Worm (Caenorhabditis elegans) whole organism, midembryonic: ENCODE results near the gene Y37H2A.12.

Source experiments
- T22C8.4 ChIP-seq: fragments of 200-800 bp; sonication (Bioruptor generic); IDR thresholded peaks from 2 replicates; pipeline ENCODE4 v1.3.6; 2022; ENCODE audit warnings: missing genetic modification characterization, missing compliant biosample characterization
- cog-1 ChIP-seq: sonication (generic microtip); optimal IDR thresholded peaks from 2 replicates; lab custom pipeline; 2016; ENCODE audit warnings: missing genetic modification characterization, missing compliant biosample characterization
- flt-1 ChIP-seq: fragments of 200-800 bp; sonication (Bioruptor generic); IDR thresholded peaks from 2 replicates; pipeline ENCODE4 v1.3.6; 2022; ENCODE audit warnings: missing genetic modification characterization, missing compliant biosample characterization
- klf-2 ChIP-seq: fragments of 200-800 bp; sonication (Bioruptor generic); conservative IDR thresholded peaks from 2 replicates; pipeline ENCODE4 v1.3.6; 2022; ENCODE audit warnings: missing genetic modification reagents, missing genetic modification characterization, missing compliant biosample characterization
- med-1 ChIP-seq: sonication (generic microtip); optimal IDR thresholded peaks from 2 replicates; lab custom pipeline; 2017; ENCODE audit warnings: missing genetic modification characterization, mild to moderate bottlenecking, missing compliant biosample characterization, antibody characterized with exemption, missing genetic modification reagents; ENCODE audit not compliant: insufficient read depth
- ref-1 ChIP-seq: fragments of 200-800 bp; sonication (Bioruptor generic); conservative IDR thresholded peaks from 2 replicates; pipeline ENCODE4 v1.3.6; 2022; ENCODE audit warnings: missing genetic modification reagents, missing genetic modification characterization, missing compliant biosample characterization
- tab-1 ChIP-seq: fragments of 200-800 bp; sonication (Bioruptor generic); IDR thresholded peaks from 2 replicates; pipeline ENCODE4 v1.3.6; 2022; ENCODE audit warnings: missing genetic modification characterization, missing compliant biosample characterization
- ztf-23 ChIP-seq: fragments of 200-800 bp; sonication (Bioruptor generic); IDR thresholded peaks from 2 replicates; pipeline ENCODE4 v1.3.6; 2022; ENCODE audit warnings: missing genetic modification reagents, missing genetic modification characterization, missing compliant biosample characterization
- ztf-29 ChIP-seq: fragments of 200-800 bp; sonication (Bioruptor generic); IDR thresholded peaks from 2 replicates; pipeline ENCODE4 v1.3.6; 2022; ENCODE audit warnings: missing genetic modification reagents, missing genetic modification characterization, missing compliant biosample characterization

Gene Y37H2A.12

DNA sequence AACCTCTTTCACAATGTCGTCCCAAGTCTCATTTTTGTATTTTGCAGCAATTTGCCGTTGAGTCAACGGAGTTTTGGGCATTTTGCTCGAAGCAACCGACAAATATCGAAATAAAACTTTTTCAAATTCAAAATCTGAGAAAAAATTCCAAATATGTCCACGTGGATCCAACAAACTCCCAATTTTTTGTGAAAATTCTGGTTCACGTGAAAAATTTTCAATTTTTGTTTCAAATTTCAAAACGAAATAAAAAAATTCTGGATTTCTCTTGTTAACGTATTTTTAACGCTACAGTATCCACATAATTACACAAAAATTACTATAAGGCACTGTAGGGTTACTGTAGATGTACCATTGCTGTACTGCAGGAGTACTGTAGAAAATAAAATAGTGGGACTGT, 30.3 kb upstream of the Y37H2A.12 start, which contains the start of gene C14A6.13:
Gene C14A6.13, minus strand, starts transcription at position 101 of the 400 bp plus-strand sequence.
- no peak for TF ChIP-seq ztf-29 (GFP tag; lab: Robert Waterston, UW)
- TF ChIP-seq flt-1 (GFP tag; lab: Robert Waterston, UW), result no peak
- TF ChIP-seq tab-1 (GFP tag; lab: Robert Waterston, UW), result no peak
- TF ChIP-seq klf-2 (GFP tag; lab: Robert Waterston, UW), result no peak
- TF ChIP-seq T22C8.4 (GFP tag; lab: Robert Waterston, UW), result no peak
- TF ChIP-seq ref-1 (GFP tag; lab: Robert Waterston, UW), result no peak
- no peak for TF ChIP-seq med-1 (GFP tag; lab: Kevin White, UChicago)
- no peak for TF ChIP-seq cog-1 (tag; lab: Kevin White, UChicago)
- no peak for TF ChIP-seq ztf-23 (GFP tag; lab: Robert Waterston, UW)

DNA sequence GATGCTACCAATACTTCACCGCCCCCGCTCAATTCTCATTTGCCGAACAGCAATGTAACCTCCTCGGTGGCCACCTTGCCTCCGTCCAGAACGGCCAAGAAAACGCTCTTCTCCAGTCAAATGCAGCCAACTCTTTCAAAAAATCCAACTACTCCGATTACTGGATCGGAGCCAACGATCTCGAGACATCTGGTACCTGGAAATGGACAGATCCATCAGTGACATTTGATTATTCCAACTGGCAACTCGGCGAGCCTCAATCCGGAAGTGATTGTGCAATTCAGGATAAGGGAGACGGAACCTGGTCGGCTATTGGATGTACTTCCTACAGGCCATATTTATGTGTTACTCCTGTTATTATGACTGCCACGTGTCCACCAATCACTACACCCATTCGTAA, 27.2 kb upstream of the Y37H2A.12 start:
- TF ChIP-seq tab-1 (GFP tag; lab: Robert Waterston, UW), result no peak
- TF ChIP-seq klf-2 (GFP tag; lab: Robert Waterston, UW), result no peak
- no peak for TF ChIP-seq ztf-29 (GFP tag; lab: Robert Waterston, UW)
- no peak for TF ChIP-seq med-1 (GFP tag; lab: Kevin White, UChicago)
- TF ChIP-seq T22C8.4 (GFP tag; lab: Robert Waterston, UW), result no peak
- no peak for TF ChIP-seq flt-1 (GFP tag; lab: Robert Waterston, UW)
- no peak for TF ChIP-seq ztf-23 (GFP tag; lab: Robert Waterston, UW)
- TF ChIP-seq cog-1 (tag; lab: Kevin White, UChicago), result no peak
- TF ChIP-seq ref-1 (GFP tag; lab: Robert Waterston, UW), result no peak

DNA sequence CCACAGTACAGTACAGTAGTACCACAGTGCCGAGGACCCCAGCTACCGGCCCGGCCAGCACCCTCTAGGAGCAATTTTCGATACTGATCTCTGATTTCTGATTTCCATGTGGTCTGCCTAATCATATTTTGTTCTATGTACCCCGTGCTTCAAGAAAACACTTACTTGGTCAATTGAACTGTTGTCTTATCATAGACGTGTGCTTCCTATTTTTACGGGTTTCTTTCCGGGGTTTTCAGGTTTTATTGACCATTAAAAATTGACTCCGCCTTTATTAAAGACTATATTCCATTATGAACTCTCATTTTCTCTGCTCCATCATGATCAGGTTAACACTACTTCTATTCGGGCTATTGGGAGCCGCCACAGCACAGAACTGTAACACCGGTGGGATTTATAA, 26.8 kb upstream of the Y37H2A.12 start, which contains the start of gene clec-48:
Gene clec-48, plus strand, starts transcription at position 320 of the 400 bp plus-strand sequence.
- TF ChIP-seq T22C8.4 (GFP tag; lab: Robert Waterston, UW) (no peak), ref-1 (GFP tag; lab: Robert Waterston, UW) (no peak), klf-2 (GFP tag; lab: Robert Waterston, UW) (no peak), med-1 (GFP tag; lab: Kevin White, UChicago) (no peak), flt-1 (GFP tag; lab: Robert Waterston, UW) (no peak), ztf-23 (GFP tag; lab: Robert Waterston, UW) (no peak), ztf-29 (GFP tag; lab: Robert Waterston, UW) (no peak), tab-1 (GFP tag; lab: Robert Waterston, UW) (no peak), cog-1 (tag; lab: Kevin White, UChicago) (no peak)

DNA sequence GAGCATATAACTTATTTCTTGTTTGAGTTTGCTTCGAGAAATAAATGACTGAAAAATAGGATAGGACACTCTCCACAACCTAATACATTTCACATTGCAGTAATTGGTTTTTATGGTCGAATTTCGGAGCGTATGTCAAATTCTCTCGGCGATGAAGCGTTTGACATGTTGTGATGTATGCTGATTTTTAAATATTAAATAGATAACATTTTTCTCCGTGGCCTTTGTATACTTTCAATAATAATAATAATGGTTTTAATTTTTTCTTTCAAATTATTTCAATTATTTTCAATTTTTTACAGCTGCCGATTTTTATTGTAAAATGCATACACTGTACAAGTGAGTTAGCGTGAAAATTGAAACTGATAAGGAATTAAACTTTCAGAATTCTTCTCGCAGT, 15.1 kb upstream of the Y37H2A.12 start, which contains the start of gene C14A6.3:
Gene C14A6.3, plus strand, starts transcription at position 301 of the 400 bp plus-strand sequence.
- no peak for TF ChIP-seq ref-1 (GFP tag; lab: Robert Waterston, UW)

DNA sequence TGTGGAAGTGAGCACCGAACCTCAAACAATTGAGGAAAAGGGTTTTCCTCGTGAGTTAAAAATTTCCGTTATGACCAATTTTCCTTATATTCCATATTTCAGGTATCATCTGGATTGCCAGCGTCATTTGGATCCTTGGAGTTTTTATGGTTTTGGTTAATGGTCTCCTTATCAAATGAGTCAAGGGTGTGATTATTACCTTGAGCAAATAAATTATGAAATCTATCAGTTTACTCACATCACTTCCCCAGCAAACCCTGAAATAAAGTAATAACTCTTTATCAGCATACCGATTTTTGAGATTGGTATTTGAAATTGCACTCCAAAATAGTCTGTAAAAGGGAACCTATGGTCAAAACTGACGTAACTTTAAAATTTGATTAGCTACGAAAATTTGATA, 13.5 kb upstream of the Y37H2A.12 start:
- TF ChIP-seq flt-1 (GFP tag; lab: Robert Waterston, UW) (no peak), ztf-23 (GFP tag; lab: Robert Waterston, UW) (no peak), klf-2 (GFP tag; lab: Robert Waterston, UW) (no peak), med-1 (GFP tag; lab: Kevin White, UChicago) (no peak), tab-1 (GFP tag; lab: Robert Waterston, UW) (no peak), T22C8.4 (GFP tag; lab: Robert Waterston, UW) (no peak), ref-1 (GFP tag; lab: Robert Waterston, UW) (no peak), cog-1 (tag; lab: Kevin White, UChicago) (no peak)

DNA sequence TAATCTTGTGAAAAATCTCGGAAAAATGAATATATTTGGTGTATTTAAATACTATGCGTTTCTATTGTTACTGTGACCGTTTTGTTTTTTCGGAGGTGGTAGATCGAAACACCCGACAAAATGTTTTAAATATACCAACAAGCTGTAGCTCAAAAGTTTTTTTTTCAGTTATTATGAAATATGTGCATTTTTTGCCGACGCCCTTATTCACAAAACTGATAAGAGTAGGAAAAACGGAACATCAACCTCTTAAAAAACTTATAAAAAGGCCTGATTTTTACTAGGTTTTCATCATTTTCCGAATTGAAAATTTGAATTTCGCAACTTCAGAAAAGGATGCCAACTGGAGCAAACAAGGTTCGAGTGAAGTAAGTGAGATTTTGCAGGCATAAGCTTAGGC, 12.5 kb upstream of the Y37H2A.12 start, which contains the start of gene Y37H2A.14:
Gene Y37H2A.14, plus strand, starts transcription at position 301 of the 400 bp plus-strand sequence.
- no peak for TF ChIP-seq klf-2 (GFP tag; lab: Robert Waterston, UW)
- TF ChIP-seq T22C8.4 (GFP tag; lab: Robert Waterston, UW), result no peak

DNA sequence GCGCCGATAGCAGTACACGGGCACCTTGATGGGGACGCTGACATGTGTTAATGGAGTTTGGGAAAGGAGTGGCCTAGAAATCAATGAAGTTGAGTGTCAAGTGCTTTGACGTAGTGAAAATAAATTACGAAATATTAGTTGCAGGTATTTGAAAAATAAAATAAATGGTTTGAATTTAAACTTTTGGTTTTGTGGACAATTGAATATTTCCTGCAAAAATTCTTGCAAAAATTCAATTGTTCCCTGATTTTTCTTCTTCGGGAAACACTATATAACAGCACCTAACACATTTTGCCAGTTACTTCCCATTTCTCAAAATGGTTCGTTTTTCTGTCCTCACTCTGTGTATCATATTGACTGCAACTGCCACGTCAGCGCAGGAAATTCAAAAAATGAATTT, 11.6 kb upstream of the Y37H2A.12 start, which contains the start of gene Y37H2A.13:
Gene Y37H2A.13, plus strand, starts transcription at position 301 of the 400 bp plus-strand sequence.
- TF ChIP-seq T22C8.4 (GFP tag; lab: Robert Waterston, UW) (no peak), ztf-23 (GFP tag; lab: Robert Waterston, UW) (no peak), flt-1 (GFP tag; lab: Robert Waterston, UW) (no peak), tab-1 (GFP tag; lab: Robert Waterston, UW) (no peak), ztf-29 (GFP tag; lab: Robert Waterston, UW) (no peak), cog-1 (tag; lab: Kevin White, UChicago) (no peak)

DNA sequence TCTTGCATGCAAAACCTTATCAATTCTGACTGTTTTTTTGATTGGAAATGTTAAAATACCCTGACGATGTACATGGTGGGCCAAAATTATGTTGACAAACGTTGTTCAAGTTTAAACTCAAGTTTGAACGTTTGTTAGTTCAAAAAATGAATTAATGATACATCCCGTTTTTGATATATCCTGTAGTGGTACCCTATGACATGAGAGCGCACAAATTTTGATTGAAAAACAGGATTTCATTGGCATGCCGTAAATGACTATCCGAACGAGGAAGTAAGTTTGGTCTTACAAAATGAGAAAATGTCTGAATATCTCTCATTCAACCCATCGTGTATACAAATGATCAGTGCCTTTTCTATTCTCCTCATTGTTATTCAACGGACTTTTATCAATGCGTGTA, 10.2 kb upstream of the Y37H2A.12 start, which contains the start of gene Y37H2A.11:
Gene Y37H2A.11, plus strand, starts transcription at position 301 of the 400 bp plus-strand sequence.
- TF ChIP-seq ztf-29 (GFP tag; lab: Robert Waterston, UW) (no peak), med-1 (GFP tag; lab: Kevin White, UChicago) (no peak), T22C8.4 (GFP tag; lab: Robert Waterston, UW) (no peak), tab-1 (GFP tag; lab: Robert Waterston, UW) (no peak), flt-1 (GFP tag; lab: Robert Waterston, UW) (no peak)

DNA sequence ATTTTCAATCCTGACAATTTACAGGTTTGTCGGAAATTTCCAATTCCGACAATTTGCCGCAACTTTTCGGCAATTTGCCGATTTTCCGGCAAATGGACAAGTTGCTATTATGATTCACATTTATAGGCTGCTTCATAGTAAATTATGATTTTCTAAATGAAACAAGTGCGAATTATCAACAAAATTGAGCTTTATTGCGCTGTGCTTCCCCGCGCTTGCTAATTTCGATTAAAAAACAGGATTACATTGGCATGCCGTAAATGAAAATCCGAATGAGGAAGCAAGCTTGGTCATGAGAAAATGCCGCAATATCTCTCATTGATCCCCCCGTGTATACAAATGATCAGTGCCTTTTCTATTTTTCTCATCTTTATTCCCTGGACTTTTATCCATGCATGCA, 7.8 kb upstream of the Y37H2A.12 start, which contains the start of gene Y37H2A.10:
Gene Y37H2A.10, plus strand, starts transcription at position 301 of the 400 bp plus-strand sequence.
- TF ChIP-seq klf-2 (GFP tag; lab: Robert Waterston, UW) (no peak), ztf-23 (GFP tag; lab: Robert Waterston, UW) (no peak), ztf-29 (GFP tag; lab: Robert Waterston, UW) (no peak), cog-1 (tag; lab: Kevin White, UChicago) (no peak), med-1 (GFP tag; lab: Kevin White, UChicago) (no peak), ref-1 (GFP tag; lab: Robert Waterston, UW) (no peak), flt-1 (GFP tag; lab: Robert Waterston, UW) (no peak), T22C8.4 (GFP tag; lab: Robert Waterston, UW) (no peak), tab-1 (GFP tag; lab: Robert Waterston, UW) (no peak)
